Fruit fly (Drosophila melanogaster): ENCODE measurements around the gene Tom.

Gene Tom

dm6 chr3L:15011638-15012335 lies 42.6 kb downstream of the Tom start (continued):
- TF ChIP-seq CG34406 (GFP tag; optimal IDR thresholded peaks at IDR 0.05) (peak; percentile 76), Eip75B (GFP tag; optimal IDR thresholded peaks at IDR 0.05) (peak; percentile 80), spab (GFP tag; optimal IDR thresholded peaks at IDR 0.05) (peak; percentile 75), CG8119 (GFP tag; IDR thresholded peaks at IDR 0.05) (peak; percentile 87), Sox14 (GFP tag; optimal IDR thresholded peaks at IDR 0.05) (peak; percentile 71), CG15336 (GFP tag; IDR thresholded peaks at IDR 0.05) (peak; percentile 87), CG6854 (GFP tag; optimal IDR thresholded peaks at IDR 0.05) (no peak), Eip78C (GFP tag) (peak; percentile 94), svp (GFP tag) (peak; percentile 67), esn (GFP tag; optimal IDR thresholded peaks at IDR 0.05) (peak; percentile 71), Met (GFP tag; optimal IDR thresholded peaks at IDR 0.05) (peak; percentile 59), CG6792 (GFP tag; optimal IDR thresholded peaks at IDR 0.05) (peak; percentile 64), Lpt (GFP tag; optimal IDR thresholded peaks at IDR 0.05) (peak; percentile 63), fd85E (GFP tag; optimal IDR thresholded peaks at IDR 0.05) (no peak)

- TF ChIP-seq OdsH (GFP tag; optimal IDR thresholded peaks at IDR 0.05) (peak; percentile 12), CG6854 (GFP tag; optimal IDR thresholded peaks at IDR 0.05) (no peak), ss (GFP tag; optimal IDR thresholded peaks at IDR 0.05) (peak; percentile 23 to 62), CG8632 (GFP tag; optimal IDR thresholded peaks at IDR 0.05) (peak; percentile 35), CG10669 (GFP tag; optimal IDR thresholded peaks at IDR 0.05) (peak; percentile 61), svp (GFP tag) (peak; percentile 51), CG11294 (GFP tag; IDR thresholded peaks at IDR 0.05) (no peak), CG9139 (GFP tag; optimal IDR thresholded peaks at IDR 0.05) (no peak), dac (GFP tag; optimal IDR thresholded peaks at IDR 0.05) (no peak), spab (GFP tag; optimal IDR thresholded peaks at IDR 0.05) (peak; percentile 24), Lpt (GFP tag; optimal IDR thresholded peaks at IDR 0.05) (no peak), Sox14 (GFP tag; optimal IDR thresholded peaks at IDR 0.05) (peak; percentile 40), CG6276 (GFP tag; optimal IDR thresholded peaks at IDR 0.05) (peak; percentile 51), CG1621 (tag; optimal IDR thresholded peaks at IDR 0.05) (peak; percentile 47), topi (GFP tag; optimal IDR thresholded peaks at IDR 0.05) (peak; percentile 3), CG4318 (GFP tag; optimal IDR thresholded peaks at IDR 0.05) (peak; percentile 15), Blimp-1 (GFP tag; optimal IDR thresholded peaks at IDR 0.05) (no peak), Hr38 (GFP tag; optimal IDR thresholded peaks at IDR 0.05) (no peak), CG3919 (GFP tag; optimal IDR thresholded peaks at IDR 0.05) (no peak), Hr39 (GFP tag; optimal IDR thresholded peaks at IDR 0.05) (peak; percentile 12), CG11902 (GFP tag; optimal IDR thresholded peaks at IDR 0.05) (no peak), CG6808 (GFP tag; optimal IDR thresholded peaks at IDR 0.05) (peak; percentile 62), fd59A (GFP tag; optimal IDR thresholded peaks at IDR 0.05) (peak; percentile 21), CG16779 (tag; optimal IDR thresholded peaks at IDR 0.05) (peak; percentile 8), Hr4 (GFP tag; optimal IDR thresholded peaks at IDR 0.05) (peak; percentile 41), CG10631 (GFP tag; optimal IDR thresholded peaks at IDR 0.05) (peak; percentile 35), CG6792 (GFP tag; optimal IDR thresholded peaks at IDR 0.05) (no peak), fkh (GFP tag; optimal IDR thresholded peaks at IDR 0.05) (no peak), Ets96B (tag; optimal IDR thresholded peaks at IDR 0.05) (peak; percentile 67), Eip78C (GFP tag) (peak; percentile 75), achi (GFP tag; optimal IDR thresholded peaks at IDR 0.05) (peak; percentile 42), CG31627 (GFP tag; optimal IDR thresholded peaks at IDR 0.05) (no peak), net (GFP tag; optimal IDR thresholded peaks at IDR 0.05) (no peak), CG32006 (GFP tag; optimal IDR thresholded peaks at IDR 0.05) (peak; percentile 60), Eip93F (GFP tag; optimal IDR thresholded peaks at IDR 0.05) (no peak), Sox102F (GFP tag; optimal IDR thresholded peaks at IDR 0.05) (no peak), Met (GFP tag; optimal IDR thresholded peaks at IDR 0.05) (peak; percentile 3), CG8319 (GFP tag; optimal IDR thresholded peaks at IDR 0.05) (no peak), dsx (GFP tag; optimal IDR thresholded peaks at IDR 0.05; ENCODE audit: poor library complexity, severe bottlenecking) (peak; percentile 50), vri (GFP tag; optimal IDR thresholded peaks at IDR 0.05) (no peak), Gug (GFP tag; IDR thresholded peaks at IDR 0.05) (no peak), esn (GFP tag; optimal IDR thresholded peaks at IDR 0.05) (no peak), CG34406 (GFP tag; optimal IDR thresholded peaks at IDR 0.05) (peak; percentile 8), CG7368 (GFP tag; optimal IDR thresholded peaks at IDR 0.05) (peak; percentile 6)
Measured at dm6 chr3L:15013296-15013695, 44.2 kb downstream of the Tom start.

Data from whole organism, prepupa.